Fruit fly (Drosophila melanogaster) whole organism, prepupa: Measurements from ENCODE around the gene Dnz1.

ENCODE experiments used
- Blimp-1 ChIP-seq: fragments of 200-800 bp; sonication (Bioruptor generic); optimal IDR thresholded peaks from 3 replicates; lab custom pipeline; 2017; ENCODE audit warnings: missing biosample characterization, missing genetic modification characterization, mild to moderate bottlenecking, moderate library complexity, missing genetic modification reagents
- CG10631 ChIP-seq: fragments of 200-800 bp; sonication (Bioruptor generic); optimal IDR thresholded peaks from 2 replicates; lab custom pipeline; 2016; ENCODE audit warnings: missing biosample characterization, missing genetic modification characterization
- CG10669 ChIP-seq: fragments of 200-800 bp; sonication (Bioruptor generic); optimal IDR thresholded peaks from 3 replicates; lab custom pipeline; 2018; ENCODE audit warnings: missing biosample characterization, mild to moderate bottlenecking, missing genetic modification characterization, moderate library complexity
- CG11294 ChIP-seq: fragments of 200-800 bp; sonication (Bioruptor generic); IDR thresholded peaks from 2 replicates; pipeline ENCODE4 v1.3.6; 2022; ENCODE audit warnings: missing biosample characterization, missing genetic modification characterization
- CG11762 ChIP-seq: fragments of 200-800 bp; sonication (Bioruptor generic); optimal IDR thresholded peaks from 3 replicates; lab custom pipeline; 2016; ENCODE audit warnings: missing biosample characterization, missing genetic modification characterization; ENCODE audit not compliant: insufficient read depth
- CG11902 ChIP-seq: fragments of 200-800 bp; sonication (Bioruptor generic); optimal IDR thresholded peaks from 3 replicates; lab custom pipeline; 2016; ENCODE audit warnings: missing biosample characterization, missing genetic modification characterization
- CG15336 ChIP-seq: fragments of 200-800 bp; sonication (Bioruptor generic); IDR thresholded peaks from 2 replicates; pipeline ENCODE4 v1.3.6; 2022; ENCODE audit warnings: missing biosample characterization, missing genetic modification characterization
- CG1621 ChIP-seq: fragments of 200-800 bp; sonication (Bioruptor generic); optimal IDR thresholded peaks from 3 replicates; lab custom pipeline; 2018; ENCODE audit warnings: missing biosample characterization, mild to moderate bottlenecking, missing genetic modification characterization
- CG16779 ChIP-seq: fragments of 200-800 bp; sonication (Bioruptor generic); optimal IDR thresholded peaks from 3 replicates; lab custom pipeline; 2017; ENCODE audit warnings: missing biosample characterization, mild to moderate bottlenecking, missing genetic modification characterization
- CG3032 ChIP-seq: fragments of 200-800 bp; optimal IDR thresholded peaks from 2 replicates; lab custom pipeline; 2019; ENCODE audit warnings: missing biosample characterization, mild to moderate bottlenecking, missing genetic modification characterization, moderate library complexity
- CG34406 ChIP-seq: fragments of 200-800 bp; sonication (Bioruptor generic); optimal IDR thresholded peaks from 3 replicates; lab custom pipeline; 2016; ENCODE audit warnings: missing biosample characterization, missing genetic modification characterization
- CG3919 ChIP-seq: fragments of 200-800 bp; sonication (Bioruptor generic); optimal IDR thresholded peaks from 3 replicates; lab custom pipeline; 2016; ENCODE audit warnings: missing biosample characterization, missing genetic modification characterization
- CG4318 ChIP-seq: fragments of 200-800 bp; sonication (Bioruptor generic); optimal IDR thresholded peaks from 3 replicates; lab custom pipeline; 2017; ENCODE audit warnings: missing biosample characterization, mild to moderate bottlenecking, missing genetic modification characterization
- CG6163 ChIP-seq: fragments of 200-800 bp; sonication (Bioruptor generic); IDR thresholded peaks from 3 replicates; pipeline ENCODE4 v1.3.6; 2022; ENCODE audit warnings: missing biosample characterization, missing genetic modification characterization
- CG6276 ChIP-seq: fragments of 200-800 bp; sonication (Bioruptor generic); optimal IDR thresholded peaks from 2 replicates; lab custom pipeline; 2017; ENCODE audit warnings: missing biosample characterization, mild to moderate bottlenecking, missing genetic modification characterization
- CG6792 ChIP-seq: fragments of 200-800 bp; sonication (Bioruptor generic); optimal IDR thresholded peaks from 3 replicates; lab custom pipeline; 2016; ENCODE audit warnings: missing biosample characterization, missing genetic modification characterization
- CG6808 ChIP-seq: fragments of 200-800 bp; sonication (Bioruptor generic); optimal IDR thresholded peaks from 3 replicates; lab custom pipeline; 2017; ENCODE audit warnings: missing biosample characterization, missing genetic modification characterization, mild to moderate bottlenecking, moderate library complexity, missing genetic modification reagents
- CG6854 ChIP-seq: fragments of 200-800 bp; sonication (Bioruptor generic); optimal IDR thresholded peaks from 2 replicates; lab custom pipeline; 2017; ENCODE audit warnings: missing biosample characterization, mild to moderate bottlenecking, missing genetic modification characterization
- CG7368 ChIP-seq: fragments of 200-800 bp; sonication (Bioruptor generic); optimal IDR thresholded peaks from 3 replicates; lab custom pipeline; 2016; ENCODE audit warnings: missing biosample characterization, missing genetic modification characterization
- CG8119 ChIP-seq: fragments of 200-800 bp; sonication (Bioruptor generic); IDR thresholded peaks from 3 replicates; pipeline ENCODE4 v1.3.6; 2022; ENCODE audit warnings: missing biosample characterization, missing genetic modification characterization
- CG8319 ChIP-seq: fragments of 200-800 bp; sonication (Bioruptor generic); optimal IDR thresholded peaks from 3 replicates; lab custom pipeline; 2016; ENCODE audit warnings: missing biosample characterization, missing genetic modification characterization
- CG8632 ChIP-seq: fragments of 200-800 bp; sonication (Bioruptor generic); optimal IDR thresholded peaks from 3 replicates; lab custom pipeline; 2016; ENCODE audit warnings: missing biosample characterization, missing genetic modification characterization
- CG9139 ChIP-seq: fragments of 200-800 bp; sonication (Bioruptor generic); optimal IDR thresholded peaks from 3 replicates; lab custom pipeline; 2017; ENCODE audit warnings: missing biosample characterization, mild to moderate bottlenecking, missing genetic modification characterization
- Eip78C ChIP-seq: fragments of 200-800 bp; sonication (Bioruptor generic); peaks from one replicate; lab custom pipeline; 2016; ENCODE audit warnings: missing biosample characterization, missing genetic modification characterization
- Eip93F ChIP-seq: fragments of 200-800 bp; sonication (Bioruptor generic); optimal IDR thresholded peaks from 2 replicates; lab custom pipeline; 2016; ENCODE audit warnings: missing biosample characterization, mild to moderate bottlenecking, missing genetic modification characterization
- Ets21C ChIP-seq: fragments of 200-800 bp; sonication (Bioruptor generic); optimal IDR thresholded peaks from 3 replicates; lab custom pipeline; 2016; ENCODE audit warnings: missing biosample characterization, missing genetic modification characterization
- Ets96B ChIP-seq: fragments of 200-800 bp; optimal IDR thresholded peaks from 2 replicates; lab custom pipeline; 2019; ENCODE audit warnings: missing biosample characterization, mild to moderate bottlenecking, missing genetic modification characterization, moderate library complexity
- Gug ChIP-seq: fragments of 200-800 bp; sonication (Bioruptor generic); IDR thresholded peaks from 2 replicates; pipeline ENCODE4 v1.3.6; 2022; ENCODE audit warnings: missing biosample characterization, missing genetic modification characterization
- Hr38 ChIP-seq: sonication (Bioruptor generic); optimal IDR thresholded peaks from 2 replicates; lab custom pipeline; 2016; ENCODE audit warnings: missing biosample characterization, missing genetic modification characterization
- Hr4 ChIP-seq: fragments of 200-800 bp; sonication (Bioruptor generic); optimal IDR thresholded peaks from 3 replicates; lab custom pipeline; 2016; ENCODE audit warnings: missing biosample characterization, missing genetic modification characterization
- Lpt ChIP-seq: fragments of 200-800 bp; sonication (Bioruptor generic); optimal IDR thresholded peaks from 3 replicates; lab custom pipeline; 2016; ENCODE audit warnings: missing biosample characterization, missing genetic modification characterization
- Met ChIP-seq: fragments of 200-800 bp; sonication (Bioruptor generic); optimal IDR thresholded peaks from 3 replicates; lab custom pipeline; 2016; ENCODE audit warnings: missing biosample characterization, missing genetic modification characterization
- Sox102F ChIP-seq: fragments of 200-800 bp; sonication (Bioruptor generic); optimal IDR thresholded peaks from 2 replicates; lab custom pipeline; 2016; ENCODE audit warnings: missing biosample characterization, mild to moderate bottlenecking, missing genetic modification characterization
- Sox15 ChIP-seq: fragments of 200-800 bp; sonication (Bioruptor generic); optimal IDR thresholded peaks from 3 replicates; lab custom pipeline; 2016; ENCODE audit warnings: missing biosample characterization, missing genetic modification characterization
- achi ChIP-seq: fragments of 200-800 bp; sonication (Bioruptor generic); optimal IDR thresholded peaks from 3 replicates; lab custom pipeline; 2016; ENCODE audit warnings: missing biosample characterization, missing genetic modification characterization
- acj6 ChIP-seq: fragments of 200-800 bp; sonication (Bioruptor generic); optimal IDR thresholded peaks from 3 replicates; lab custom pipeline; 2016; ENCODE audit warnings: missing biosample characterization, missing genetic modification characterization
- cyc ChIP-seq: fragments of 200-800 bp; sonication (Bioruptor generic); optimal IDR thresholded peaks from 3 replicates; lab custom pipeline; 2016; ENCODE audit warnings: missing biosample characterization, missing genetic modification characterization
- dac ChIP-seq: fragments of 200-800 bp; sonication (Bioruptor generic); optimal IDR thresholded peaks from 2 replicates; lab custom pipeline; 2017; ENCODE audit warnings: missing biosample characterization, mild to moderate bottlenecking, missing genetic modification characterization
- dsx ChIP-seq: fragments of 200-800 bp; optimal IDR thresholded peaks from 3 replicates; lab custom pipeline; 2019; ENCODE audit warnings: missing biosample characterization, mild to moderate bottlenecking, missing genetic modification characterization, moderate library complexity; ENCODE audit not compliant: poor library complexity, severe bottlenecking
- esn ChIP-seq: fragments of 200-800 bp; sonication (Bioruptor generic); optimal IDR thresholded peaks from 2 replicates; lab custom pipeline; 2016; ENCODE audit warnings: missing biosample characterization, mild to moderate bottlenecking, missing genetic modification characterization, moderate library complexity
- fd59A ChIP-seq: fragments of 200-800 bp; sonication (Bioruptor generic); optimal IDR thresholded peaks from 2 replicates; lab custom pipeline; 2017; ENCODE audit warnings: missing biosample characterization, mild to moderate bottlenecking, missing genetic modification characterization, missing genetic modification reagents
- fd85E ChIP-seq: fragments of 200-800 bp; sonication (Bioruptor generic); optimal IDR thresholded peaks from 3 replicates; lab custom pipeline; 2016; ENCODE audit warnings: missing biosample characterization, missing genetic modification characterization
- lz ChIP-seq: fragments of 200-800 bp; sonication (Bioruptor generic); optimal IDR thresholded peaks from 3 replicates; lab custom pipeline; 2016; ENCODE audit warnings: missing biosample characterization, missing genetic modification characterization
- net ChIP-seq: fragments of 200-800 bp; sonication (Bioruptor generic); optimal IDR thresholded peaks from 3 replicates; lab custom pipeline; 2016; ENCODE audit warnings: missing biosample characterization, missing genetic modification characterization
- pdm3 ChIP-seq: fragments of 200-800 bp; sonication (Bioruptor generic); optimal IDR thresholded peaks from 3 replicates; lab custom pipeline; 2016; ENCODE audit warnings: missing biosample characterization, missing genetic modification characterization
- salr ChIP-seq, 2 experiments: fragments of 200-800 bp; sonication (Bioruptor generic); optimal IDR thresholded peaks; 3 replicates each; lab custom pipeline; 2016 to 2018; ENCODE audit warnings: missing biosample characterization in 2 of 2, missing genetic modification characterization in 2 of 2, mild to moderate bottlenecking in 1 of 2
- spab ChIP-seq: fragments of 200-800 bp; sonication (Bioruptor generic); optimal IDR thresholded peaks from 2 replicates; lab custom pipeline; 2017; ENCODE audit warnings: missing biosample characterization, mild to moderate bottlenecking, missing genetic modification characterization, missing genetic modification reagents
- ss ChIP-seq, 2 experiments: fragments of 200-800 bp; sonication (Bioruptor generic); optimal IDR thresholded peaks; 2 replicates in 1 of 2; 3 replicates in 1 of 2; lab custom pipeline; 2017 to 2018; ENCODE audit warnings: mild to moderate bottlenecking in 2 of 2, missing biosample characterization in 2 of 2, missing genetic modification characterization in 2 of 2, moderate library complexity in 1 of 2
- svp ChIP-seq: fragments of 200-800 bp; sonication (Bioruptor generic); peaks from one replicate; lab custom pipeline; 2016; ENCODE audit warnings: missing biosample characterization, missing genetic modification characterization
- topi ChIP-seq: fragments of 200-800 bp; sonication (Bioruptor generic); optimal IDR thresholded peaks from 3 replicates; lab custom pipeline; 2016; ENCODE audit warnings: missing biosample characterization, missing genetic modification characterization
- vri ChIP-seq: fragments of 200-800 bp; sonication (Bioruptor generic); optimal IDR thresholded peaks from 3 replicates; lab custom pipeline; 2016; ENCODE audit warnings: missing biosample characterization, mild to moderate bottlenecking, missing genetic modification characterization

The Dnz1 gene

DNA sequence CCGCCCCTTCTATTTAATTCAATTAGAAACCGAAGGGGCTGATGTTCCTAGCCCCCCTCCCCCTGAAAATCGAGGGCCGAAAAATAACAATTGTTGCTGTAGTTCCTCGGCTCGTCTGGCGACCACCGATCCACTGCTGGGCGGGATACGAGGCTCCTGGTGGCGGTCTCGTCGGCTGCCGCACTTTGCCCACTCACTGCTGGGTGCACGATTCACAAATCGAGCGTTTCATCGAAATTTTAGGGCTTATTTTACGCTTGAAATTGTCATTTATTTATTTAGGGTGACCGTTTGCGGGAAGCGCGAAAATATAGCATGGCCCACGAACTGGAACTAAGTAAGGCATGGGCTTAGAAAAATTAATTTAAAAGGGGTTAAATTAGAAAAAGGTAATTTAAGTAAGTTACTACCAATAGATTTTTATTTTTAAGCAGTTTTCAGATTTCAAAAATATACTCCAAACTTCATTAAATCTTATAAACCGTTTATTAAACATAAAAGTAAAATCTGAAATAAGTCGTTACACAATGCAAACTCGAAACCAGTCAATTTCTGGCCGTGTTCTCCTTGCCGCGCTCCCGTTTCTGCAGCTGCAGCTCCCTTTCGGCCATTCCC lies at the start of gene Dnz1:
TSS of gene Dnz1 (minus strand) at position 317 of the 615 bp plus-strand sequence.
- TF ChIP-seq fd85E (GFP tag; lab: Kevin White, UChicago) = no peak
- no peak for TF ChIP-seq Gug (GFP tag; lab: Robert Waterston, UW)
- TF ChIP-seq lz (GFP tag; lab: Kevin White, UChicago) = peak; percentile 56
- TF ChIP-seq CG11902 = peak; percentile 15
- peak; percentile 5 for TF ChIP-seq Sox15 (GFP tag; lab: Kevin White, UChicago)
- TF ChIP-seq CG3032 (tag; lab: Kevin White, UChicago) = peak; percentile 61
- no peak for TF ChIP-seq CG1621
- TF ChIP-seq vri (GFP tag; lab: Kevin White, UChicago) = no peak
- TF ChIP-seq CG6792 = peak; percentile 32
- TF ChIP-seq fd59A (GFP tag; lab: Kevin White, UChicago) = no peak
- peak; percentile 48 for TF ChIP-seq acj6 (GFP tag; lab: Kevin White, UChicago)
- TF ChIP-seq CG6854 (GFP tag; lab: Kevin White, UChicago) = no peak
- no peak for TF ChIP-seq CG4318 (GFP tag; lab: Kevin White, UChicago)
- TF ChIP-seq CG6163 (GFP tag; lab: Robert Waterston, UW) = no peak
- no peak for TF ChIP-seq CG11762 (GFP tag; lab: Kevin White, UChicago)
- TF ChIP-seq CG7368 = peak; percentile 8
- peak; percentile 42 for TF ChIP-seq CG34406 (GFP tag; lab: Kevin White, UChicago)
- peak; percentile 6 for TF ChIP-seq spab (GFP tag; lab: Kevin White, UChicago)
- no peak for TF ChIP-seq Hr38 (GFP tag; lab: Kevin White, UChicago)
- peak; percentile 69 for TF ChIP-seq Hr4 (GFP tag; lab: Kevin White, UChicago)
- no peak for TF ChIP-seq topi (GFP tag; lab: Kevin White, UChicago)
- TF ChIP-seq CG6276 (GFP tag; lab: Kevin White, UChicago) = no peak
- TF ChIP-seq Eip93F (GFP tag; lab: Kevin White, UChicago) = no peak
- 0 out of 3 replicates have a peak, but pooled peaks have one; percentile 37 for TF ChIP-seq CG8119 (GFP tag; lab: Robert Waterston, UW)
- peak; percentile 33 for TF ChIP-seq Ets21C (GFP tag; lab: Kevin White, UChicago)
- TF ChIP-seq CG16779 (tag; lab: Kevin White, UChicago) = no peak
- TF ChIP-seq CG9139 (GFP tag; lab: Kevin White, UChicago) = no peak
- peak; percentile 65 for TF ChIP-seq Eip78C (GFP tag; lab: Kevin White, UChicago)
- no peak for TF ChIP-seq Blimp-1 (GFP tag; lab: Kevin White, UChicago)
- TF ChIP-seq Met = peak; percentile 56
- TF ChIP-seq cyc (GFP tag; lab: Kevin White, UChicago) = peak; percentile 29
- TF ChIP-seq esn = peak; percentile 48
- no peak for TF ChIP-seq Lpt (GFP tag; lab: Kevin White, UChicago)
- peak in 1 of 2 experiments; percentile 17 for TF ChIP-seq salr (GFP tag; optimal IDR thresholded peaks at IDR 0.05; lab: Kevin White, UChicago)
- TF ChIP-seq CG8632 = peak; percentile 15
- 0 out of 2 replicates have a peak, but pooled peaks have one; percentile 16 for TF ChIP-seq CG11294 (GFP tag; lab: Robert Waterston, UW)
- peak; percentile 51 for TF ChIP-seq CG3919 (GFP tag; lab: Kevin White, UChicago)
- TF ChIP-seq svp = peak; percentile 64
- peak; percentile 48 for TF ChIP-seq Ets96B (tag; lab: Kevin White, UChicago)
- peak; percentile 70 for TF ChIP-seq pdm3 (GFP tag; lab: Kevin White, UChicago)
- TF ChIP-seq achi (GFP tag; lab: Kevin White, UChicago) = peak; percentile 34
- peak; percentile 50 for TF ChIP-seq net (GFP tag; lab: Kevin White, UChicago)
- TF ChIP-seq CG8319 (GFP tag; lab: Kevin White, UChicago) = no peak
- no peak for TF ChIP-seq CG6808
- no peak for TF ChIP-seq ss (GFP tag; optimal IDR thresholded peaks at IDR 0.05; lab: Kevin White, UChicago)
- peak; percentile 1 for TF ChIP-seq dsx (GFP tag; lab: Kevin White, UChicago)
- peak; percentile 2 for TF ChIP-seq CG10669 (GFP tag; lab: Kevin White, UChicago)
- peak; percentile 25 for TF ChIP-seq Sox102F (GFP tag; lab: Kevin White, UChicago)
- TF ChIP-seq CG15336 (GFP tag; lab: Robert Waterston, UW) = peak; percentile 29; the same call in 1 of the 2 replicates
- TF ChIP-seq CG10631 = peak; percentile 54
- TF ChIP-seq dac (GFP tag; lab: Kevin White, UChicago) = no peak
